Worm (Caenorhabditis elegans): ENCODE data around the gene srt-54.
A peak's percentile ranks its signal among the peaks of the same experiment; 100 is the strongest.

srt-54 gene

ce11 chrII:146933-147332 lies 29.9 kb downstream of the srt-54 start, which contains the start of gene T25D3.4 (continued):
- TF ChIP-seq dpl-1 (GFP tag; optimal IDR thresholded peaks at IDR 0.05) (no peak), ceh-63 (GFP tag; optimal IDR thresholded peaks at IDR 0.05) (no peak), nhr-237 (tag; optimal IDR thresholded peaks at IDR 0.05) (no peak), grh-1 (GFP tag; IDR thresholded peaks at IDR 0.05) (no peak), nhr-28 (tag; optimal IDR thresholded peaks at IDR 0.05) (no peak), unc-86 (tag; optimal IDR thresholded peaks at IDR 0.05) (no peak), isw-1 (GFP tag; IDR thresholded peaks at IDR 0.05) (no peak), ceh-90 (tag; optimal IDR thresholded peaks at IDR 0.05) (no peak), vab-15 (tag; optimal IDR thresholded peaks at IDR 0.05) (no peak), zip-4 (GFP tag; optimal IDR thresholded peaks at IDR 0.05) (no peak), F16B12.6 (tag; optimal IDR thresholded peaks at IDR 0.05) (no peak)

DNA sequence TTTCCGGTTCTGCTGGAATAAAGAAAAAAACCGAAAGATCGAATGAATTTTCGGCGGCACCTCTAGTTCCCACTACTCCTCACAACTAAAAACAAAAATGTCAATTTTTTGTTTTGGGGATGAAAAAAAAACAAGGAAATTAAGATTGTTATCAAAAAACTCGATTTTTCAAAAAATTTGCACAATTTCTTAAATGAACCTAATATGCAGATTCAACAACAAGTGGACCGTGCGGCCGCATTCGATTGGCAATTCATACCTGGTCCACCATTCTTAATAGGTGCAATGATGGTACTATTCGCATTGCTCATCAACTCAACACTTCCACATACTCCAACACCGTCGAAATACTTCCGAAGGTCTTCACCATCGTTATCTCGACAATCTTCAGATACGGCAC lies 34.5 kb downstream of the srt-54 start:
- no peak for TF ChIP-seq nhr-90 (tag; optimal IDR thresholded peaks at IDR 0.05; ENCODE audit: poor library complexity)
- TF ChIP-seq dsc-1 (tag; optimal IDR thresholded peaks at IDR 0.05), result no peak

ce11 chrII:152283-152682 lies 35.3 kb downstream of the srt-54 start, which contains the start of gene T25D3.3:
Gene T25D3.3 (plus strand): TSS chrII:152583.
- TF ChIP-seq ztf-11 (tag; optimal IDR thresholded peaks at IDR 0.05) (no peak), ceh-88 (GFP tag; IDR thresholded peaks at IDR 0.05) (no peak), nhr-20 (tag; optimal IDR thresholded peaks at IDR 0.05) (no peak), pax-3 (tag; optimal IDR thresholded peaks at IDR 0.05) (no peak), zip-4 (GFP tag; optimal IDR thresholded peaks at IDR 0.05) (no peak)

DNA sequence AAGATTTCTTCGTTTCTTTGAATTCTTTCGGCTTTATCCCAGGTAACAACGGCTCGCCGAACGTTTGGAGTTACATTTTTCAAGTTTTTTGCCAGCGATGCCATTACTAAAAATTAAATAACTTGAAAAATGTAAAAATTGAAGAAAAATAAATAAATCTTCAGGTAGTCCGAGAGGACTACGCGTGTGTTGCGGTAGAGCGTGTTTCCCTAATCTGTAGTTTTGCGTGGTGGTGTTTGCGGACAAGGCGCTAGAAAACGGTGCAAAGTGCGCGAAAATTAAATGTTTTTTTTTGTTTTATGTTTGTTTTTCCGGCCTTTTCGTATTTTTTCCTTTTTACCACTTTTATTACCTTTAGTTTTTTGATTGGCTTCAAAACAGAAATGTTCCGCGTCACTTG lies 38.9 kb downstream of the srt-54 start, which contains the start of gene mrpl-28:
Gene mrpl-28, minus strand, starts transcription at position 106 of the 400 bp plus-strand sequence.
- TF ChIP-seq C34B4.2 (tag; optimal IDR thresholded peaks at IDR 0.05) (peak; percentile 27), snu-23 (GFP tag; optimal IDR thresholded peaks at IDR 0.05) (peak; percentile 98), nhr-28 (tag; optimal IDR thresholded peaks at IDR 0.05) (peak; percentile 48), fkh-4 (tag; optimal IDR thresholded peaks at IDR 0.05; ENCODE audit: borderline replicate concordance) (peak; percentile 74), dpl-1 (GFP tag; optimal IDR thresholded peaks at IDR 0.05) (peak; percentile 97 to 98 (median 97)), grh-1 (GFP tag; IDR thresholded peaks at IDR 0.05) (peak; percentile 93), lin-14 (GFP tag; optimal IDR thresholded peaks at IDR 0.05) (peak; percentile 95), tbx-2 (tag; optimal IDR thresholded peaks at IDR 0.05) (peak; percentile 97), alr-1 (tag; optimal IDR thresholded peaks at IDR 0.05; ENCODE audit: borderline replicate concordance) (no peak), ztf-4 (tag; optimal IDR thresholded peaks at IDR 0.05) (peak; percentile 93), ceh-82 (tag; optimal IDR thresholded peaks at IDR 0.05) (peak; percentile 94 to 97 (median 95)), zip-4 (GFP tag; optimal IDR thresholded peaks at IDR 0.05) (peak; percentile 89), fkh-8 (tag; optimal IDR thresholded peaks at IDR 0.05) (peak; percentile 94), skn-1 (tag; optimal IDR thresholded peaks at IDR 0.05) (peak; percentile 90), swsn-7 (tag; optimal IDR thresholded peaks at IDR 0.05) (peak; percentile 97), nhr-85 (tag) (peak; percentile 98), egl-27 (tag; optimal IDR thresholded peaks at IDR 0.05) (peak in 1 of 2 experiments; percentile 40), nhr-90 (tag; optimal IDR thresholded peaks at IDR 0.05; ENCODE audit: poor library complexity) (peak; percentile 98), mep-1 (tag; optimal IDR thresholded peaks at IDR 0.05) (peak; percentile 97), unc-130 (tag; optimal IDR thresholded peaks at IDR 0.05) (peak; percentile 95), ceh-90 (tag; optimal IDR thresholded peaks at IDR 0.05) (peak; percentile 72), nhr-20 (tag; optimal IDR thresholded peaks at IDR 0.05) (peak; percentile 97), Y116A8C.19 (tag; optimal IDR thresholded peaks at IDR 0.05; ENCODE audit: borderline replicate concordance) (no peak), lin-15B (tag; optimal IDR thresholded peaks at IDR 0.05) (peak; percentile 97), egl-13 (tag; optimal IDR thresholded peaks at IDR 0.05) (peak; percentile 94), sup-37 (GFP tag; optimal IDR thresholded peaks at IDR 0.05) (peak; percentile 72), lir-3 (tag; optimal IDR thresholded peaks at IDR 0.05; ENCODE audit: poor library complexity) (peak; percentile 91), nhr-77 (tag; optimal IDR thresholded peaks at IDR 0.05) (peak; percentile 81), unc-62 (GFP tag; optimal IDR thresholded peaks at IDR 0.05) (no peak), nhr-71 (tag; optimal IDR thresholded peaks at IDR 0.05) (peak; percentile 98), lin-39 (tag; optimal IDR thresholded peaks at IDR 0.05) (peak; percentile 95), fkh-10 (GFP tag; optimal IDR thresholded peaks at IDR 0.05) (peak; percentile 63), lin-35 (GFP tag; optimal IDR thresholded peaks at IDR 0.05) (peak; percentile 95 to 98), ama-1 (optimal IDR thresholded peaks at IDR 0.05) (peak; percentile 59), ets-5 (GFP tag; IDR thresholded peaks at IDR 0.05) (no peak), blmp-1 (tag; optimal IDR thresholded peaks at IDR 0.05) (peak; percentile 60)

All from whole organism, L1 larva.